Worm (Caenorhabditis elegans) whole organism, dauer: ENCODE data around the gene nspc-5.
"Not testable (repeated sequence)": the region's sequence is repeated elsewhere in the genome, so short reads cannot be mapped to it uniquely, and the experiment has no call there.

Experiments used
- unc-62 ChIP-seq: sonication (generic microtip); optimal IDR thresholded peaks from 2 replicates; lab custom pipeline; 2017; ENCODE audit warnings: missing biosample characterization, missing genetic modification reagents, missing genetic modification characterization

The nspc-5 gene

ce11 chrX:8538262-8538776, at the start of gene nspc-5, which contains the start of gene nspc-4:
TSS of gene nspc-5 (plus strand) at chrX:8538726.
TSS of gene nspc-4 (minus strand) at chrX:8538362.
- not testable (repeated sequence) for TF ChIP-seq unc-62 (GFP tag; lab: Kevin White, UChicago)

DNA sequence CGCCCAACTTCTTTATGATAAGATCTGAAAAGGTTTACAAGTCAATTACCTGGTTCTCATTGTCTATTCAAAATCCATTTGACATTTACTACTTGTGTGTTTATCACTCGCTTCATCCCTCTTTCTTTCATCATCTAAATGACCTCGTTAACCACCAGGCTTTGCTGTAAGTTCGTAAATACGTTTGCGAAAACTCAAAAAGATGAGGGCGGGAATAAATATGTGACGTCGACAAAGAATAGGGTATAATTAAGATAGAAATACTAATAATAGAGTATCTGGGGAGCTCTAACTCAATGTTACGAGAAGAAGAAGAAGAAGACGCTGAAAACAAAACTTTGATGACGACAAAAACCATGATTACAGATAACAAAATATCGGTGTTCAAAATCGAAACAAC, 49.1 kb upstream of the nspc-5 start:
- TF ChIP-seq unc-62 (GFP tag; lab: Kevin White, UChicago) = no peak

- TF ChIP-seq unc-62 (GFP tag; lab: Kevin White, UChicago) = no peak
These were observed 48.6 kb upstream of the nspc-5 start for ce11 chrX:8489886-8490285.

ce11 chrX:8492750-8493149, 45.8 kb upstream of the nspc-5 start:
- no peak for TF ChIP-seq unc-62 (GFP tag; lab: Kevin White, UChicago)

- TF ChIP-seq unc-62 (GFP tag; lab: Kevin White, UChicago) = no peak
These were observed 43.5 kb upstream of the nspc-5 start, which contains the start of gene T01B10.5 for ce11 chrX:8495005-8495404. TSS of gene T01B10.5 (plus strand) at chrX:8495305.

ce11 chrX:8499721-8500120, 38.8 kb upstream of the nspc-5 start, which contains the start of gene grd-14:
TSS of gene grd-14 (plus strand) at chrX:8500021.
- no peak for TF ChIP-seq unc-62 (GFP tag; lab: Kevin White, UChicago)

ce11 chrX:8500922-8501321, 37.6 kb upstream of the nspc-5 start, which contains the start of gene grd-4:
TSS of gene grd-4 (plus strand) at chrX:8501222.
- no peak for TF ChIP-seq unc-62 (GFP tag; lab: Kevin White, UChicago)

DNA sequence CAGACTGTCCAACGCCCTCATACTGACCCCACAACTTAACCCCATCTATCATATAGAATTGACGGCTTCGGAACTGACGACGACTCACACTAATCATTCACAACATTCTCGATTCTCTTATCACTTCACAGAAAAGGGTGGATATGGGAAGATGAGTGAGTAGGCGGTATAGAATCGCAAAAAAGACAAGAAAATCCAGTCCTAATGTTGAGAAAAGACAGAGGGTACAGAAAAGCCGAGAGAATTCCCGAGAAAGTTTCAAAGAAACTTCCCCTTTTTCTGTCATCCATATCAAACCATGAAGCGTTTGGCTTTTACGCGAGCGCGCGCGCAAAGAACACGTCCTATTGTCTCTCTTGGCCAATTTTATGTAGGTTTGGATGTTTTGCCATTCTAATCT, 34.3 kb upstream of the nspc-5 start:
- TF ChIP-seq unc-62 (GFP tag; lab: Kevin White, UChicago) = no peak

DNA sequence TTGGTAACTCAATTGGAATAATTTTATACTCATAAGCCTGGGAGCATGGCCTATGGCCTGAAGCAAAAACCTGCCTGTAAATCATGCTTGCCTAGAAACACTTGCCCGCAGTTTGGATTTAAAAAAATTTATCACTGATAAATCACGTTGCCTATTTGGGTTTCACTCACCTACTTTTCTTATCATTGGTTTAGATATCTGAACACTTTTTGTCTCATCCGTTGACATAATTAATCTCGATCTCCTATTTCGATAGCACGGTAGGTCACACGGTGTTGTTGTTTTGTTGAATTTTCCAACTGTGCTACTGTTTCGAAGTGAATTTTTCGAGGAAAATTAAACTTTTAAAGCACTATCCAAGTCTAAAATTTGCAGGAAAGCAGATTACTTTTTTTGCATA, 31.5 kb upstream of the nspc-5 start:
- no peak for TF ChIP-seq unc-62 (GFP tag; lab: Kevin White, UChicago)

DNA sequence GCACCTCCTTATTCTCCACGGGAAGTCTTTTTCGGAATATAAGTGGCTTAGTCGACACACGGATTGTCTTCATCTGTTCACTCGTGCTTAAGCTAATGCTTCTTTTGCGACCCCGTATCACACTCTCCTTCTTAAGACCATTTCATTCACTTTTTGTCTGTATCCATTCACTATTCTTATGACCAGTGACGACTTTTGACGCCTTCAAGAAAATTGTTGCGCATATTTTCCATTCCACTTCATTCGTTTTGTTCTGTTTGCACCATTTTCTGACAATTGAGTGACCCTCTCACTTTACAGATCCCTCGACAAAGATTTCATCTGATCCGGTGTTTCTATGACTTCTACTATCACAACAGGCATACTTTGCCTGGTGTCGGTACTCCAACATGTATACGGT, 30.9 kb upstream of the nspc-5 start, which contains the start of gene H03E18.1:
H03E18.1 (plus strand) TSS at position 301 of the 400 bp plus-strand sequence.
- no peak for TF ChIP-seq unc-62 (GFP tag; lab: Kevin White, UChicago)

DNA sequence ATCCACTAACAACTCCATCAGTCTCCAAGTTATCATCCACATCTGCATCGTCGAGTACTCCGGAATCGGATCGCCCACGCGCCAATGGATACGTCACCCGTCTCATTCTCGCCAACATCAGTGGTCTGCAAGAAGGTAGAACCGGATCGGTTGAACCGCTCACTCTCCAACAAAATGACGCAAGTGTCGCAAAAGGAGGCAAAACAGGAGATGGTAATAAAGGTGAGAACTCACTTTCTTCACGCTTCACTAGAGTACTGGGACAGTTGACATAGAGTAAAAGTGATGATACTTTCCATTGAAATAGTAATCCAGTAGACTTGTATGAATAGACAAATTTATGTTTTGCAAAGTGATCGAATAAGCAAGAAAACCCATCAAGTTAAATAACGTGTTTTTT, 29.4 kb upstream of the nspc-5 start:
- no peak for TF ChIP-seq unc-62 (GFP tag; lab: Kevin White, UChicago)

DNA sequence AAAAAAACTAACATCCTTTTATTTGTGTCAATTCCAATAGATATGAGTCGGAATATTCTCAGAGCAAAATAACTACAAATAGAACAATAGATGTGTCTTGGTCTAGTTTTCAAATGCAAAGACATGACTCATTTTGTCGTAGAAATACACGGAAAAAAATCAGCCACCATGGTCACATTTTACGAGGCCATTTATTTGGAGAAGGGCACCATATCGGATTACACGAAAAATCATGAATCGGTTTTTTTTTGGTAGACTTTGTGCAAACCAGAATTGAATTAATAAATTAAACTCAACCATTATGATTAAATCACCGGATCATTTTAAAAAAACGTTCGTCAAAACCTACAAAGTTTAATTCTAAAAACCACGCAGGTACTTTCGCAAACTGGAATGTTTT, 18.1 kb upstream of the nspc-5 start, which contains the start of gene H03E18.2:
H03E18.2 (minus strand) TSS at position 101 of the 400 bp plus-strand sequence.
- TF ChIP-seq unc-62 (GFP tag; lab: Kevin White, UChicago) = no peak

DNA sequence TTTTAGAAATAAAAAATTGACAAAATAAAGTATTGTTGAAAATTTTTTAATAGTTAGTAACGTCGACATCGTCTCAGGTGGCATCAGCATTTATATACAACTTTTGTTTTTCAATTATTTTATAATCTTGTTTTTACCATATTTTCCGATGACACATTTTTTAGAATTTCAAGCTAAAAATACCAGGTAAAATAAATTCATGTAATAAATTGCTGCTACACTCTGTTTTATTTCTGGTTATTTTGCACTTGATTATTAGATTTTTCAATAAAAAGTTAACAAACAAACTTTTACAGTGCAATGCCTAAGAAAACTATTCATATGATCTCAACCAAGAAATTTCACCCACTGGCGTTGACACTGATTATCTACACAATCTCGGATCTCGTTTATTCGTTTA, 16.9 kb upstream of the nspc-5 start, which contains the start of gene C03G5.14:
C03G5.14 (plus strand) TSS at position 301 of the 400 bp plus-strand sequence.
- TF ChIP-seq unc-62 (GFP tag; lab: Kevin White, UChicago) = no peak

DNA sequence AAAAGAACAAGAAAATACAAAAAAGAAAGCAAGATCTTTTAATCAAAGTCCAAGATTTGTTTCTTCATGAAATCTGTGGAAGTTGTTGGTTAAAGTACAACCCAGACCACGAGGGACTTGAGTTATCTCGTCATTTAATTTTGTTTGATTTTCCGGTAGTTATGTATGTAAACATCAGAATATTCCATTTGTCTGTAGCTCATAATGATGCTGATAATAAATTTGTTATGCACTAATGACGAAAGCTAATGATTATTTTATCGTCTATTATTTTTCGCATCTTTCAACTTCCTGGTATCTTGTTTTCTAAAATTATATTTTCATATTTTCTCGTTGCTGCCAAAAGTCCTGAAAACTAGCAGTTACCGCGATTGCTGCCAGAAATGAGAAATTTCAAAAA, 15.5 kb upstream of the nspc-5 start:
- no peak for TF ChIP-seq unc-62 (GFP tag; lab: Kevin White, UChicago)

DNA sequence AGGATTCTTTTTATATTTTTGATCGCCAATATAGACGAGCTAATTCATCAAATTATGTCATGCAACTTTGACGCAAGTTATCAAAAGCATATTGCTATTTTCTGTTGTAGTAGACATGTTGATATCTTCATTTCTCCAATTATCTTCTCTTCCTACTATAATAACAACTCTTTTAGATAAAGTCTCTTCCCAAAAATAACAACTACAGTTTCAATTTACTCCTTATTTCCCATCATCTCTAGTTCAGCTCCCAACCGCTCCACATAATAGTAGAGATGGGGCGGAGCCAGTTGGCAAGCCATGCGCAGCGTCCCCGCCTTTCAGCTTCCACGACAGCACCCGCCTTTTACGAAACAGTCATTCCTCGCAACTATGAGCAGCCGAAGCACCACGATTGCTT, 10.6 kb upstream of the nspc-5 start, which contains the start of gene flp-5:
flp-5 (plus strand) TSS at position 301 of the 400 bp plus-strand sequence.
- TF ChIP-seq unc-62 (GFP tag; lab: Kevin White, UChicago) = no peak

DNA sequence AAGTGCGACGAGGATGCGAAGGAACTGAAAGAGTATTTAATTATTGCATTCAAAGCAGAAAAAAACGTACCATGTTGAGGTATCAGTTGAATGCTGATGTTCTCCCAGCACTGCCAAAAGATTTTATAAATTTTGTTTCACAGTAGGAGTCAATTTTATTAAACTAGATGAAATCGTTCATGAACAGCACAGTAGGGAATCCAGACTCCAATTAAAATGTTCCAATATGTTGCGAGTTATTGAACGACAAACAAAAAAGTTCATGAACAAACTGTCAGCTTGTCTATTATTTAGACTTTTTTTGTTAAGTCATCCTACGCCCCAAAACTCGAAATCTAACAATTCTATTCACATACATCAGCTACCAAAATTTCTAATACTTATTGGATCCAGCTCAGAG, 3.5 kb upstream of the nspc-5 start, which contains the start of gene nspc-1:
nspc-1 (minus strand) TSS at position 101 of the 400 bp plus-strand sequence.
- not testable (repeated sequence) for TF ChIP-seq unc-62 (GFP tag; lab: Kevin White, UChicago)

ce11 chrX:8536791-8537190, 1.7 kb upstream of the nspc-5 start, which contains the start of gene nspc-3:
TSS of gene nspc-3 (plus strand) at chrX:8537091.
- no peak for TF ChIP-seq unc-62 (GFP tag; lab: Kevin White, UChicago)
